Fruit fly (Drosophila melanogaster) whole organism, prepupa: ENCODE results near the gene CG3505.
A peak's percentile ranks its signal among the peaks of the same experiment; 100 is the strongest.

Experiments
- CG10669 ChIP-seq: fragments of 200-800 bp; sonication (Bioruptor generic); optimal IDR thresholded peaks from 3 replicates; lab custom pipeline; 2018; ENCODE audit warnings: missing biosample characterization, mild to moderate bottlenecking, missing genetic modification characterization, moderate library complexity
- CG11294 ChIP-seq: fragments of 200-800 bp; sonication (Bioruptor generic); IDR thresholded peaks from 2 replicates; pipeline ENCODE4 v1.3.6; 2022; ENCODE audit warnings: missing biosample characterization, missing genetic modification characterization
- CG11762 ChIP-seq: fragments of 200-800 bp; sonication (Bioruptor generic); optimal IDR thresholded peaks from 3 replicates; lab custom pipeline; 2016; ENCODE audit warnings: missing biosample characterization, missing genetic modification characterization; ENCODE audit not compliant: insufficient read depth
- CG11902 ChIP-seq: fragments of 200-800 bp; sonication (Bioruptor generic); optimal IDR thresholded peaks from 3 replicates; lab custom pipeline; 2016; ENCODE audit warnings: missing biosample characterization, missing genetic modification characterization
- CG15336 ChIP-seq: fragments of 200-800 bp; sonication (Bioruptor generic); IDR thresholded peaks from 2 replicates; pipeline ENCODE4 v1.3.6; 2022; ENCODE audit warnings: missing biosample characterization, missing genetic modification characterization
- CG1621 ChIP-seq: fragments of 200-800 bp; sonication (Bioruptor generic); optimal IDR thresholded peaks from 3 replicates; lab custom pipeline; 2018; ENCODE audit warnings: missing biosample characterization, mild to moderate bottlenecking, missing genetic modification characterization
- CG3032 ChIP-seq: fragments of 200-800 bp; optimal IDR thresholded peaks from 2 replicates; lab custom pipeline; 2019; ENCODE audit warnings: missing biosample characterization, mild to moderate bottlenecking, missing genetic modification characterization, moderate library complexity
- CG31627 ChIP-seq: fragments of 200-800 bp; sonication (Bioruptor generic); optimal IDR thresholded peaks from 3 replicates; lab custom pipeline; 2016; ENCODE audit warnings: missing biosample characterization, missing genetic modification characterization
- CG32006 ChIP-seq: fragments of 200-800 bp; sonication (Bioruptor generic); optimal IDR thresholded peaks from 3 replicates; lab custom pipeline; 2017; ENCODE audit warnings: missing biosample characterization, mild to moderate bottlenecking, missing genetic modification characterization
- CG3919 ChIP-seq: fragments of 200-800 bp; sonication (Bioruptor generic); optimal IDR thresholded peaks from 3 replicates; lab custom pipeline; 2016; ENCODE audit warnings: missing biosample characterization, missing genetic modification characterization
- CG4318 ChIP-seq: fragments of 200-800 bp; sonication (Bioruptor generic); optimal IDR thresholded peaks from 3 replicates; lab custom pipeline; 2017; ENCODE audit warnings: missing biosample characterization, mild to moderate bottlenecking, missing genetic modification characterization
- CG6276 ChIP-seq: fragments of 200-800 bp; sonication (Bioruptor generic); optimal IDR thresholded peaks from 2 replicates; lab custom pipeline; 2017; ENCODE audit warnings: missing biosample characterization, mild to moderate bottlenecking, missing genetic modification characterization
- CG6808 ChIP-seq: fragments of 200-800 bp; sonication (Bioruptor generic); optimal IDR thresholded peaks from 3 replicates; lab custom pipeline; 2017; ENCODE audit warnings: missing biosample characterization, missing genetic modification characterization, mild to moderate bottlenecking, moderate library complexity, missing genetic modification reagents
- CG6854 ChIP-seq: fragments of 200-800 bp; sonication (Bioruptor generic); optimal IDR thresholded peaks from 2 replicates; lab custom pipeline; 2017; ENCODE audit warnings: missing biosample characterization, mild to moderate bottlenecking, missing genetic modification characterization
- CG7368 ChIP-seq: fragments of 200-800 bp; sonication (Bioruptor generic); optimal IDR thresholded peaks from 3 replicates; lab custom pipeline; 2016; ENCODE audit warnings: missing biosample characterization, missing genetic modification characterization
- CG8119 ChIP-seq: fragments of 200-800 bp; sonication (Bioruptor generic); IDR thresholded peaks from 3 replicates; pipeline ENCODE4 v1.3.6; 2022; ENCODE audit warnings: missing biosample characterization, missing genetic modification characterization
- CG8319 ChIP-seq: fragments of 200-800 bp; sonication (Bioruptor generic); optimal IDR thresholded peaks from 3 replicates; lab custom pipeline; 2016; ENCODE audit warnings: missing biosample characterization, missing genetic modification characterization
- CG8632 ChIP-seq: fragments of 200-800 bp; sonication (Bioruptor generic); optimal IDR thresholded peaks from 3 replicates; lab custom pipeline; 2016; ENCODE audit warnings: missing biosample characterization, missing genetic modification characterization
- Eip78C ChIP-seq: fragments of 200-800 bp; sonication (Bioruptor generic); peaks from one replicate; lab custom pipeline; 2016; ENCODE audit warnings: missing biosample characterization, missing genetic modification characterization
- Gug ChIP-seq: fragments of 200-800 bp; sonication (Bioruptor generic); IDR thresholded peaks from 2 replicates; pipeline ENCODE4 v1.3.6; 2022; ENCODE audit warnings: missing biosample characterization, missing genetic modification characterization
- Hr39 ChIP-seq: fragments of 200-800 bp; sonication (Bioruptor generic); optimal IDR thresholded peaks from 2 replicates; lab custom pipeline; 2016; ENCODE audit warnings: missing biosample characterization, missing genetic modification characterization
- Hr4 ChIP-seq: fragments of 200-800 bp; sonication (Bioruptor generic); optimal IDR thresholded peaks from 3 replicates; lab custom pipeline; 2016; ENCODE audit warnings: missing biosample characterization, missing genetic modification characterization
- Lpt ChIP-seq: fragments of 200-800 bp; sonication (Bioruptor generic); optimal IDR thresholded peaks from 3 replicates; lab custom pipeline; 2016; ENCODE audit warnings: missing biosample characterization, missing genetic modification characterization
- Met ChIP-seq: fragments of 200-800 bp; sonication (Bioruptor generic); optimal IDR thresholded peaks from 3 replicates; lab custom pipeline; 2016; ENCODE audit warnings: missing biosample characterization, missing genetic modification characterization
- Smox ChIP-seq: fragments of 200-800 bp; sonication (Bioruptor generic); optimal IDR thresholded peaks from 3 replicates; lab custom pipeline; 2016; ENCODE audit warnings: missing biosample characterization, missing genetic modification characterization
- Sox102F ChIP-seq: fragments of 200-800 bp; sonication (Bioruptor generic); optimal IDR thresholded peaks from 2 replicates; lab custom pipeline; 2016; ENCODE audit warnings: missing biosample characterization, mild to moderate bottlenecking, missing genetic modification characterization
- Sox14 ChIP-seq: fragments of 200-800 bp; sonication (Bioruptor generic); optimal IDR thresholded peaks from 3 replicates; lab custom pipeline; 2016; ENCODE audit warnings: missing biosample characterization, missing genetic modification characterization
- Sox15 ChIP-seq: fragments of 200-800 bp; sonication (Bioruptor generic); optimal IDR thresholded peaks from 3 replicates; lab custom pipeline; 2016; ENCODE audit warnings: missing biosample characterization, missing genetic modification characterization
- achi ChIP-seq: fragments of 200-800 bp; sonication (Bioruptor generic); optimal IDR thresholded peaks from 3 replicates; lab custom pipeline; 2016; ENCODE audit warnings: missing biosample characterization, missing genetic modification characterization
- cyc ChIP-seq: fragments of 200-800 bp; sonication (Bioruptor generic); optimal IDR thresholded peaks from 3 replicates; lab custom pipeline; 2016; ENCODE audit warnings: missing biosample characterization, missing genetic modification characterization
- dac ChIP-seq: fragments of 200-800 bp; sonication (Bioruptor generic); optimal IDR thresholded peaks from 2 replicates; lab custom pipeline; 2017; ENCODE audit warnings: missing biosample characterization, mild to moderate bottlenecking, missing genetic modification characterization
- dsx ChIP-seq: fragments of 200-800 bp; optimal IDR thresholded peaks from 3 replicates; lab custom pipeline; 2019; ENCODE audit warnings: missing biosample characterization, mild to moderate bottlenecking, missing genetic modification characterization, moderate library complexity; ENCODE audit not compliant: poor library complexity, severe bottlenecking
- esn ChIP-seq: fragments of 200-800 bp; sonication (Bioruptor generic); optimal IDR thresholded peaks from 2 replicates; lab custom pipeline; 2016; ENCODE audit warnings: missing biosample characterization, mild to moderate bottlenecking, missing genetic modification characterization, moderate library complexity
- fd85E ChIP-seq: fragments of 200-800 bp; sonication (Bioruptor generic); optimal IDR thresholded peaks from 3 replicates; lab custom pipeline; 2016; ENCODE audit warnings: missing biosample characterization, missing genetic modification characterization
- fkh ChIP-seq: fragments of 200-800 bp; sonication (Bioruptor generic); optimal IDR thresholded peaks from 3 replicates; lab custom pipeline; 2017; ENCODE audit warnings: missing biosample characterization, mild to moderate bottlenecking, missing genetic modification characterization, moderate library complexity
- net ChIP-seq: fragments of 200-800 bp; sonication (Bioruptor generic); optimal IDR thresholded peaks from 3 replicates; lab custom pipeline; 2016; ENCODE audit warnings: missing biosample characterization, missing genetic modification characterization
- spab ChIP-seq: fragments of 200-800 bp; sonication (Bioruptor generic); optimal IDR thresholded peaks from 2 replicates; lab custom pipeline; 2017; ENCODE audit warnings: missing biosample characterization, mild to moderate bottlenecking, missing genetic modification characterization, missing genetic modification reagents
- ss ChIP-seq, 2 experiments: fragments of 200-800 bp; sonication (Bioruptor generic); optimal IDR thresholded peaks; 2 replicates in 1 of 2; 3 replicates in 1 of 2; lab custom pipeline; 2017 to 2018; ENCODE audit warnings: mild to moderate bottlenecking in 2 of 2, missing biosample characterization in 2 of 2, missing genetic modification characterization in 2 of 2, moderate library complexity in 1 of 2
- svp ChIP-seq: fragments of 200-800 bp; sonication (Bioruptor generic); peaks from one replicate; lab custom pipeline; 2016; ENCODE audit warnings: missing biosample characterization, missing genetic modification characterization
- topi ChIP-seq: fragments of 200-800 bp; sonication (Bioruptor generic); optimal IDR thresholded peaks from 3 replicates; lab custom pipeline; 2016; ENCODE audit warnings: missing biosample characterization, missing genetic modification characterization
- vri ChIP-seq: fragments of 200-800 bp; sonication (Bioruptor generic); optimal IDR thresholded peaks from 3 replicates; lab custom pipeline; 2016; ENCODE audit warnings: missing biosample characterization, mild to moderate bottlenecking, missing genetic modification characterization

The CG3505 gene

dm6 chr3R:14683928-14684327 is 26.7 kb downstream of the CG3505 start (continued):
- TF ChIP-seq achi (GFP tag; lab: Kevin White, UChicago) (peak; percentile 71), Gug (GFP tag; lab: Robert Waterston, UW) (peak; percentile 65), Smox (GFP tag; lab: Kevin White, UChicago) (peak; percentile 42), svp (peak; percentile 88), CG8119 (peak; percentile 91), fd85E (GFP tag; lab: Kevin White, UChicago) (no peak), net (GFP tag; lab: Kevin White, UChicago) (peak; percentile 76), CG4318 (peak; percentile 51), Met (GFP tag; lab: Kevin White, UChicago) (peak; percentile 48), topi (peak; percentile 68), CG15336 (GFP tag; lab: Robert Waterston, UW) (peak; percentile 93), cyc (GFP tag; lab: Kevin White, UChicago) (peak; percentile 38), Hr4 (GFP tag; lab: Kevin White, UChicago) (peak; percentile 76), CG3032 (tag; lab: Kevin White, UChicago) (peak; percentile 31), dac (GFP tag; lab: Kevin White, UChicago) (peak; percentile 48), CG8632 (GFP tag; lab: Kevin White, UChicago) (peak; percentile 38), CG8319 (GFP tag; lab: Kevin White, UChicago) (no peak), CG7368 (GFP tag; lab: Kevin White, UChicago) (peak; percentile 14), CG11294 (GFP tag; lab: Robert Waterston, UW) (peak; percentile 56; the same call in 1 of the 2 replicates), CG6854 (GFP tag; lab: Kevin White, UChicago) (no peak)

- TF ChIP-seq ss (GFP tag; optimal IDR thresholded peaks at IDR 0.05; lab: Kevin White, UChicago) (peak in 1 of 2 experiments; percentile 16), Hr39 (GFP tag; lab: Kevin White, UChicago) (no peak), CG6276 (GFP tag; lab: Kevin White, UChicago) (no peak), svp (no peak)
Measured at dm6 chr3R:14687296-14687695, 30.0 kb downstream of the CG3505 start.

dm6 chr3R:14690065-14690464 is 32.8 kb downstream of the CG3505 start:
- TF ChIP-seq dsx (GFP tag; lab: Kevin White, UChicago), result peak; percentile 16
- no peak for TF ChIP-seq CG3919 (GFP tag; lab: Kevin White, UChicago)
- peak; percentile 2 for TF ChIP-seq Eip78C (GFP tag; lab: Kevin White, UChicago)
- no peak for TF ChIP-seq dac (GFP tag; lab: Kevin White, UChicago)
- TF ChIP-seq CG11762, result no peak
- TF ChIP-seq Lpt (GFP tag; lab: Kevin White, UChicago), result no peak
- no peak for TF ChIP-seq Hr4 (GFP tag; lab: Kevin White, UChicago)
- no peak for TF ChIP-seq CG6854 (GFP tag; lab: Kevin White, UChicago)
- TF ChIP-seq CG6808 (GFP tag; lab: Kevin White, UChicago), result peak; percentile 7
- TF ChIP-seq svp, result peak; percentile 57
- peak in 1 of 2 experiments; percentile 7 for TF ChIP-seq ss (GFP tag; optimal IDR thresholded peaks at IDR 0.05; lab: Kevin White, UChicago)

- TF ChIP-seq vri (GFP tag; lab: Kevin White, UChicago) (no peak), Hr4 (GFP tag; lab: Kevin White, UChicago) (peak; percentile 47), fkh (GFP tag; lab: Kevin White, UChicago) (peak; percentile 36), Sox15 (GFP tag; lab: Kevin White, UChicago) (peak; percentile 35), CG6808 (GFP tag; lab: Kevin White, UChicago) (peak; percentile 11), Sox102F (GFP tag; lab: Kevin White, UChicago) (peak; percentile 21), CG32006 (GFP tag; lab: Kevin White, UChicago) (peak; percentile 71), CG3919 (GFP tag; lab: Kevin White, UChicago) (peak; percentile 4), Sox14 (GFP tag; lab: Kevin White, UChicago) (peak; percentile 38), CG10669 (GFP tag; lab: Kevin White, UChicago) (peak; percentile 3), net (GFP tag; lab: Kevin White, UChicago) (peak; percentile 52), CG8319 (GFP tag; lab: Kevin White, UChicago) (peak; percentile 42), esn (peak; percentile 54), CG11294 (GFP tag; lab: Robert Waterston, UW) (no peak), CG11902 (GFP tag; lab: Kevin White, UChicago) (peak; percentile 6), CG1621 (peak; percentile 14), achi (GFP tag; lab: Kevin White, UChicago) (peak; percentile 64), dsx (GFP tag; lab: Kevin White, UChicago) (peak; percentile 62), CG31627 (GFP tag; lab: Kevin White, UChicago) (peak; percentile 49), CG4318 (peak; percentile 53), Hr39 (GFP tag; lab: Kevin White, UChicago) (peak; percentile 35), Gug (GFP tag; lab: Robert Waterston, UW) (no peak), spab (GFP tag; lab: Kevin White, UChicago) (no peak), CG6854 (GFP tag; lab: Kevin White, UChicago) (no peak)
Measured at dm6 chr3R:14691019-14691777, 34.0 kb downstream of the CG3505 start.
